Worm (Caenorhabditis elegans) whole organism, L2 larva: Measurements from ENCODE around the gene F38A1.9.

Experiments used
- C34F6.9 ChIP-seq: fragments of 150-350 bp; optimal IDR thresholded peaks from 2 replicates; lab custom pipeline; 2014; ENCODE audit warnings: missing biosample characterization, missing genetic modification characterization
- Y55F3AM.14 ChIP-seq: fragments of 200-800 bp; sonication (Bioruptor generic); optimal IDR thresholded peaks from 2 replicates; lab custom pipeline; 2018; ENCODE audit warnings: mild to moderate bottlenecking, missing genetic modification characterization, missing compliant biosample characterization
- ZK546.5 ChIP-seq: sonication (generic microtip); optimal IDR thresholded peaks from 2 replicates; lab custom pipeline; 2017; ENCODE audit warnings: missing biosample characterization, missing genetic modification characterization
- alr-1 ChIP-seq: fragments of 150-350 bp; optimal IDR thresholded peaks from 2 replicates; lab custom pipeline; 2014; ENCODE audit warnings: missing biosample characterization, missing genetic modification characterization
- ama-1 ChIP-seq: fragments of 150-350 bp; optimal IDR thresholded peaks from 2 replicates; lab custom pipeline; 2018; ENCODE audit warnings: inconsistent platforms
- ceh-16 ChIP-seq: fragments of 150-350 bp; optimal IDR thresholded peaks from 2 replicates; lab custom pipeline; 2014; ENCODE audit warnings: missing biosample characterization, missing genetic modification characterization
- crh-2 ChIP-seq: sonication (generic microtip); optimal IDR thresholded peaks from 2 replicates; lab custom pipeline; 2017; ENCODE audit warnings: missing biosample characterization, missing genetic modification characterization
- dmd-4 ChIP-seq: sonication (generic microtip); optimal IDR thresholded peaks from 2 replicates; lab custom pipeline; 2017; ENCODE audit warnings: missing biosample characterization, missing genetic modification characterization
- egl-27 ChIP-seq: sonication (generic microtip); optimal IDR thresholded peaks from 3 replicates; lab custom pipeline; 2017; ENCODE audit warnings: missing biosample characterization, missing genetic modification reagents, missing genetic modification characterization
- elt-3 ChIP-seq: sonication (generic microtip); optimal IDR thresholded peaks from 2 replicates; lab custom pipeline; 2017; ENCODE audit warnings: missing biosample characterization, missing genetic modification characterization
- fos-1 ChIP-seq: fragments of 150-350 bp; optimal IDR thresholded peaks from 2 replicates; lab custom pipeline; 2014; ENCODE audit warnings: missing biosample characterization, missing genetic modification characterization
- gmeb-1 ChIP-seq: fragments of 150-350 bp; optimal IDR thresholded peaks from 2 replicates; lab custom pipeline; 2014; ENCODE audit warnings: missing biosample characterization, missing genetic modification characterization
- lin-11 ChIP-seq: fragments of 150-350 bp; sonication (generic microtip); optimal IDR thresholded peaks from 2 replicates; lab custom pipeline; 2014; ENCODE audit warnings: missing biosample characterization, missing genetic modification characterization, inconsistent platforms, mixed read lengths
- lin-13 ChIP-seq: fragments of 150-350 bp; optimal IDR thresholded peaks from 2 replicates; lab custom pipeline; 2014; ENCODE audit warnings: missing biosample characterization, missing genetic modification reagents, missing genetic modification characterization
- lsy-2 ChIP-seq, 2 experiments: fragments of 150-350 bp in 1 of 2; sonication (generic microtip) in 1 of 2; optimal IDR thresholded peaks; 2 replicates each; lab custom pipeline; 2014 to 2017; ENCODE audit warnings: missing biosample characterization in 2 of 2, missing genetic modification characterization in 2 of 2
- mbf-1 ChIP-seq: sonication (generic microtip); optimal IDR thresholded peaks from 2 replicates; lab custom pipeline; 2017; ENCODE audit warnings: missing biosample characterization, missing genetic modification characterization
- nhr-11 ChIP-seq: fragments of 150-350 bp; optimal IDR thresholded peaks from 2 replicates; lab custom pipeline; 2014; ENCODE audit warnings: missing biosample characterization, missing genetic modification characterization
- nhr-12 ChIP-seq: fragments of 150-350 bp; optimal IDR thresholded peaks from 2 replicates; lab custom pipeline; 2014; ENCODE audit warnings: missing biosample characterization, missing genetic modification characterization
- nhr-23 ChIP-seq: fragments of 150-350 bp; optimal IDR thresholded peaks from 2 replicates; lab custom pipeline; 2014; ENCODE audit warnings: missing biosample characterization, missing genetic modification reagents, missing genetic modification characterization
- nhr-25 ChIP-seq: fragments of 150-350 bp; sonication (generic microtip); optimal IDR thresholded peaks from 3 replicates; lab custom pipeline; 2014; ENCODE audit warnings: missing biosample characterization, missing genetic modification characterization
- nhr-6 ChIP-seq: fragments of 150-350 bp; optimal IDR thresholded peaks from 2 replicates; lab custom pipeline; 2014; ENCODE audit warnings: missing biosample characterization, missing genetic modification characterization
- nhr-77 ChIP-seq: fragments of 150-350 bp; optimal IDR thresholded peaks from 2 replicates; lab custom pipeline; 2014; ENCODE audit warnings: missing biosample characterization, missing genetic modification characterization
- sem-4 ChIP-seq: fragments of 150-350 bp; optimal IDR thresholded peaks from 2 replicates; lab custom pipeline; 2014; ENCODE audit warnings: missing biosample characterization, missing genetic modification reagents, missing genetic modification characterization
- skn-1 ChIP-seq: sonication (generic microtip); optimal IDR thresholded peaks from 2 replicates; lab custom pipeline; 2017; ENCODE audit warnings: missing biosample characterization, missing genetic modification characterization
- sma-3 ChIP-seq: sonication (generic microtip); optimal IDR thresholded peaks from 2 replicates; lab custom pipeline; 2016; ENCODE audit warnings: missing genetic modification reagents, missing genetic modification characterization, missing compliant biosample characterization
- sma-9 ChIP-seq, 2 experiments: fragments of 150-350 bp in 1 of 2; sonication (generic microtip) in 1 of 2; optimal IDR thresholded peaks; 2 replicates each; lab custom pipeline; 2014 to 2016; ENCODE audit warnings: missing genetic modification characterization in 2 of 2, mild to moderate bottlenecking in 1 of 2, missing biosample characterization in 1 of 2, missing compliant biosample characterization in 1 of 2, missing genetic modification reagents in 1 of 2, moderate library complexity in 1 of 2
- snpc-4 ChIP-seq: fragments of 150-350 bp; optimal IDR thresholded peaks from 2 replicates; lab custom pipeline; 2014; ENCODE audit warnings: missing biosample characterization, missing genetic modification characterization
- unc-55 ChIP-seq: fragments of 150-350 bp; sonication (generic microtip); optimal IDR thresholded peaks from 3 replicates; lab custom pipeline; 2014; ENCODE audit warnings: missing biosample characterization, missing genetic modification reagents, missing genetic modification characterization
- ztf-1 ChIP-seq: fragments of 200-800 bp; sonication (Bioruptor generic); conservative IDR thresholded peaks from 2 replicates; pipeline ENCODE4 v1.3.6; 2022; ENCODE audit warnings: missing genetic modification characterization, missing compliant biosample characterization
- ztf-4 ChIP-seq: fragments of 150-350 bp; optimal IDR thresholded peaks from 2 replicates; lab custom pipeline; 2014; ENCODE audit warnings: missing biosample characterization, missing genetic modification characterization

Gene F38A1.9

DNA sequence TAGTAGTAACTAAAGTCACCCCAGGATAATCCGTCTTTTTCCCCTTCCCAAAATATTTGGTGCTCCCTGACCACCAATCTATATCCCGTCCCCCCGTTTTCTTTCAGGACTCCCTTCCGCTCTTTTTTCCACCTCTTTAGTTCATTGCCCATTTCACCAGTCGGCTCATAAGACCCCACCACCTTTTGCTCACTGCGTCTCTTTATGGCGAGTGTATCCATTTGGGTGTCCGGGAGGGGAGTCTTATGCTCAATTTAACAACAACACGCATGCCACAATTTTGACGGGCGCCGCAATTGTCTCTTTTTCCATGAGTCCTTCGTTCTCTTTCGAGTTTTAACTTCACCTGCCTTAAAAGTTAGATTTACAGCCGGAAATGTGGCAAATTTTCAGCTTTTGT lies 32.0 kb downstream of the F38A1.9 start (continued):
- TF ChIP-seq C34F6.9 (tag; lab: Kevin White, UChicago) (peak; percentile 38), ZK546.5 (tag; lab: Kevin White, UChicago) (no peak), alr-1 (tag; lab: Kevin White, UChicago) (no peak), ceh-16 (tag; lab: Kevin White, UChicago) (no peak), ztf-1 (GFP tag; lab: Robert Waterston, UW) (no peak), nhr-77 (tag; lab: Kevin White, UChicago) (no peak), lsy-2 (tag; optimal IDR thresholded peaks at IDR 0.05; lab: Kevin White, UChicago) (peak in 1 of 2 experiments; percentile 31)

- TF ChIP-seq nhr-11 (tag; lab: Kevin White, UChicago) (no peak), snpc-4 (tag; lab: Kevin White, UChicago) (no peak), ztf-1 (GFP tag; lab: Robert Waterston, UW) (no peak), egl-27 (tag; lab: Kevin White, UChicago) (no peak), C34F6.9 (tag; lab: Kevin White, UChicago) (no peak), ztf-4 (no peak), lsy-2 (tag; optimal IDR thresholded peaks at IDR 0.05; lab: Kevin White, UChicago) (no peak), gmeb-1 (tag; lab: Kevin White, UChicago) (no peak), lin-13 (GFP tag; lab: Kevin White, UChicago) (no peak), nhr-6 (tag; lab: Kevin White, UChicago) (no peak), sem-4 (tag; lab: Kevin White, UChicago) (no peak), nhr-77 (tag; lab: Kevin White, UChicago) (no peak), unc-55 (no peak), dmd-4 (tag; lab: Kevin White, UChicago) (no peak), elt-3 (tag; lab: Kevin White, UChicago) (no peak)
Observed at ce11 chrIV:1212357-1212756, 32.8 kb downstream of the F38A1.9 start.

- TF ChIP-seq nhr-6 (tag; lab: Kevin White, UChicago): no peak
- TF ChIP-seq nhr-11 (tag; lab: Kevin White, UChicago): no peak
- TF ChIP-seq snpc-4 (tag; lab: Kevin White, UChicago): peak; percentile 62
- TF ChIP-seq fos-1 (tag; lab: Kevin White, UChicago): peak; percentile 78
- TF ChIP-seq, all 48 proteins: peak for 2
Observed at ce11 chrIV:1211902-1212301, 33.2 kb downstream of the F38A1.9 start.

ce11 chrIV:1209813-1210212 lies 35.3 kb downstream of the F38A1.9 start:
- TF ChIP-seq nhr-25 (tag; lab: Kevin White, UChicago): no peak
- TF ChIP-seq ama-1 (lab: Kevin White, UChicago): no peak
- no peak for TF ChIP-seq mbf-1
- no peak for TF ChIP-seq unc-55
- TF ChIP-seq C34F6.9 (tag; lab: Kevin White, UChicago): no peak
- no peak for TF ChIP-seq crh-2 (tag; lab: Kevin White, UChicago)
- TF ChIP-seq skn-1 (tag; lab: Kevin White, UChicago): no peak
- no peak for TF ChIP-seq nhr-12 (tag; lab: Kevin White, UChicago)
- TF ChIP-seq sma-3 (GFP tag; lab: Kevin White, UChicago): no peak
- TF ChIP-seq lin-13 (GFP tag; lab: Kevin White, UChicago): no peak
- TF ChIP-seq Y55F3AM.14 (GFP tag; lab: Kevin White, UChicago): no peak
- no peak for TF ChIP-seq sem-4 (tag; lab: Kevin White, UChicago)
- no peak for TF ChIP-seq elt-3 (tag; lab: Kevin White, UChicago)

- TF ChIP-seq sma-9 (GFP tag; optimal IDR thresholded peaks at IDR 0.05; lab: Kevin White, UChicago) (no peak), sma-9 (tag; optimal IDR thresholded peaks at IDR 0.05; lab: Kevin White, UChicago) (no peak), nhr-6 (tag; lab: Kevin White, UChicago) (no peak), crh-2 (tag; lab: Kevin White, UChicago) (no peak), Y55F3AM.14 (GFP tag; lab: Kevin White, UChicago) (no peak), ZK546.5 (tag; lab: Kevin White, UChicago) (no peak), ceh-16 (tag; lab: Kevin White, UChicago) (no peak), lin-13 (GFP tag; lab: Kevin White, UChicago) (no peak), fos-1 (tag; lab: Kevin White, UChicago) (no peak), lsy-2 (tag; optimal IDR thresholded peaks at IDR 0.05; lab: Kevin White, UChicago) (no peak), lin-11 (tag; lab: Kevin White, UChicago) (no peak), nhr-23 (tag; lab: Kevin White, UChicago) (no peak)
- TF ChIP-seq, all 48 proteins: peak for 0
Observed at ce11 chrIV:1209320-1209719, 35.8 kb downstream of the F38A1.9 start.
